Comparison of ENCODE assay signal across 5 fruit fly cellular contexts in genomic region chr3L:19079798-19080691, dm6.
TF ChIP-seq lines count a peak whose summit lies in the region.

No protein-coding gene starts in this region.

- TF ChIP-seq CTCF in whole organism, embryonic (GFP tag; optimal IDR thresholded peaks at IDR 0.05; lab: Kevin White, UChicago), result no peak

TF ChIP-seq in whole organism, adult, 20 proteins besides CTCF, POLR2A, EP300 and RAD21:
- TF ChIP-seq tj (GFP tag; optimal IDR thresholded peaks at IDR 0.05; lab: Kevin White, UChicago) (peak; percentile 75), CG11617 (GFP tag; optimal IDR thresholded peaks at IDR 0.05; lab: Kevin White, UChicago) (no peak), kay (GFP tag; lab: Kevin White, UChicago; ENCODE audit: borderline replicate concordance) (peak; percentile 28), pad (GFP tag; optimal IDR thresholded peaks at IDR 0.05; lab: Kevin White, UChicago) (peak; percentile 93)

TF ChIP-seq in whole organism, embryonic, 481 proteins besides CTCF, POLR2A, EP300 and RAD21 (continues in another document):
- TF ChIP-seq HLH3B (GFP tag; IDR thresholded peaks at IDR 0.05; lab: Robert Waterston, UW) (no peak), slbo (GFP tag; IDR thresholded peaks at IDR 0.05; lab: Robert Waterston, UW) (peak; percentile 23; the same call in 1 of the 2 replicates), sr (GFP tag; IDR thresholded peaks at IDR 0.05; lab: Robert Waterston, UW) (peak; percentile 52), E2f2 (GFP tag; IDR thresholded peaks at IDR 0.05; lab: Robert Waterston, UW) (0 out of 2 replicates have a peak, but pooled peaks have one; percentile 9), CG8944 (GFP tag; optimal IDR thresholded peaks at IDR 0.05; lab: Kevin White, UChicago) (peak; percentile 4), CG15269 (tag; optimal IDR thresholded peaks at IDR 0.05; lab: Kevin White, UChicago) (peak; percentile 38), sens (GFP tag; lab: Kevin White, UChicago) (peak; percentile 90), Oli (tag; optimal IDR thresholded peaks at IDR 0.05; lab: Kevin White, UChicago) (peak; percentile 59), Rx (GFP tag; IDR thresholded peaks at IDR 0.05; lab: Robert Waterston, UW) (no peak), CrebB (tag; optimal IDR thresholded peaks at IDR 0.05; lab: Kevin White, UChicago) (no peak), ttk (GFP tag; IDR thresholded peaks at IDR 0.05; lab: Robert Waterston, UW) (no peak), fu2 (GFP tag; optimal IDR thresholded peaks at IDR 0.05; lab: Kevin White, UChicago) (peak; percentile 7), CG2199 (GFP tag; IDR thresholded peaks at IDR 0.05; lab: Robert Waterston, UW) (peak; percentile 24; the same call in 1 of the 3 replicates), fd3F (GFP tag; optimal IDR thresholded peaks at IDR 0.05; lab: Kevin White, UChicago) (peak; percentile 12), phol (tag; optimal IDR thresholded peaks at IDR 0.05; lab: Kevin White, UChicago) (peak; percentile 56), vfl (GFP tag; optimal IDR thresholded peaks at IDR 0.05; lab: Kevin White, UChicago) (no peak), CG43689 (GFP tag; IDR thresholded peaks at IDR 0.05; lab: Robert Waterston, UW) (no peak), prd (optimal IDR thresholded peaks at IDR 0.05; lab: Kevin White, UChicago) (no peak), prd (GFP tag; IDR thresholded peaks at IDR 0.05; lab: Robert Waterston, UW) (peak; percentile 18; the same call in 1 of the 3 replicates), PHDP (tag; optimal IDR thresholded peaks at IDR 0.05; lab: Kevin White, UChicago) (peak; percentile 17), eyg (GFP tag; optimal IDR thresholded peaks at IDR 0.05; lab: Kevin White, UChicago) (peak; percentile 38), CG11723 (GFP tag; optimal IDR thresholded peaks at IDR 0.05; lab: Kevin White, UChicago) (no peak)

TF ChIP-seq in whole organism, prepupa, 60 proteins besides CTCF, POLR2A, EP300 and RAD21 (continues in another document):
- TF ChIP-seq CG3032 (tag; optimal IDR thresholded peaks at IDR 0.05; lab: Kevin White, UChicago) (peak; percentile 53), Ets21C (GFP tag; optimal IDR thresholded peaks at IDR 0.05; lab: Kevin White, UChicago) (peak; percentile 59), CG4318 (GFP tag; optimal IDR thresholded peaks at IDR 0.05; lab: Kevin White, UChicago) (peak; percentile 79), CG3919 (GFP tag; optimal IDR thresholded peaks at IDR 0.05; lab: Kevin White, UChicago) (peak; percentile 77), Eip78C (GFP tag; lab: Kevin White, UChicago) (peak; percentile 94), CG11902 (GFP tag; optimal IDR thresholded peaks at IDR 0.05; lab: Kevin White, UChicago) (peak; percentile 72), Eip75B (GFP tag; optimal IDR thresholded peaks at IDR 0.05; lab: Kevin White, UChicago) (peak; percentile 85), lz (GFP tag; optimal IDR thresholded peaks at IDR 0.05; lab: Kevin White, UChicago) (peak; percentile 84), CG8319 (GFP tag; optimal IDR thresholded peaks at IDR 0.05; lab: Kevin White, UChicago) (peak; percentile 56), topi (GFP tag; optimal IDR thresholded peaks at IDR 0.05; lab: Kevin White, UChicago) (peak; percentile 84), achi (GFP tag; optimal IDR thresholded peaks at IDR 0.05; lab: Kevin White, UChicago) (peak; percentile 74), esn (GFP tag; optimal IDR thresholded peaks at IDR 0.05; lab: Kevin White, UChicago) (peak; percentile 88), spab (GFP tag; optimal IDR thresholded peaks at IDR 0.05; lab: Kevin White, UChicago) (peak; percentile 65), fkh (GFP tag; optimal IDR thresholded peaks at IDR 0.05; lab: Kevin White, UChicago) (peak; percentile 67), Lpt (GFP tag; optimal IDR thresholded peaks at IDR 0.05; lab: Kevin White, UChicago) (peak; percentile 3), salr (GFP tag; optimal IDR thresholded peaks at IDR 0.05; lab: Kevin White, UChicago) (peak in 1 of 2 experiments; percentile 79), CG11294 (GFP tag; IDR thresholded peaks at IDR 0.05; lab: Robert Waterston, UW) (no peak), dac (GFP tag; optimal IDR thresholded peaks at IDR 0.05; lab: Kevin White, UChicago) (peak; percentile 52), Ets96B (tag; optimal IDR thresholded peaks at IDR 0.05; lab: Kevin White, UChicago) (peak; percentile 65), CG15336 (GFP tag; IDR thresholded peaks at IDR 0.05; lab: Robert Waterston, UW) (peak; percentile 55), CG6808 (GFP tag; optimal IDR thresholded peaks at IDR 0.05; lab: Kevin White, UChicago) (peak; percentile 72), Hr39 (GFP tag; optimal IDR thresholded peaks at IDR 0.05; lab: Kevin White, UChicago) (peak; percentile 78)

TF ChIP-seq in whole organism, pupa, 21 proteins besides CTCF, POLR2A, EP300 and RAD21:
- TF ChIP-seq CG34367 (tag; optimal IDR thresholded peaks at IDR 0.05; lab: Kevin White, UChicago) (peak; percentile 38), CG4496 (GFP tag; IDR thresholded peaks at IDR 0.05; lab: Robert Waterston, UW) (no peak; the same call in 1 of the 3 replicates), CG10348 (GFP tag; IDR thresholded peaks at IDR 0.05; lab: Robert Waterston, UW) (no peak), CG32121 (GFP tag; IDR thresholded peaks at IDR 0.05; lab: Robert Waterston, UW) (peak; percentile 47), Ets98B (GFP tag; IDR thresholded peaks at IDR 0.05; lab: Robert Waterston, UW) (no peak; the same call in 1 of the 2 replicates), gl (tag; optimal IDR thresholded peaks at IDR 0.05; lab: Kevin White, UChicago) (no peak), CG13204 (GFP tag; optimal IDR thresholded peaks at IDR 0.05; lab: Kevin White, UChicago) (no peak), D1 (tag; optimal IDR thresholded peaks at IDR 0.05; lab: Kevin White, UChicago) (peak; percentile 31), Pif1A (GFP tag; optimal IDR thresholded peaks at IDR 0.05; lab: Kevin White, UChicago) (peak; percentile 72), EcR (GFP tag; optimal IDR thresholded peaks at IDR 0.05; lab: Kevin White, UChicago) (no peak), CG12605 (GFP tag; IDR thresholded peaks at IDR 0.05; lab: Robert Waterston, UW) (no peak), Snoo (tag; optimal IDR thresholded peaks at IDR 0.05; lab: Kevin White, UChicago) (peak; percentile 73), rn (GFP tag; IDR thresholded peaks at IDR 0.05; lab: Robert Waterston, UW) (no peak), CG14655 (GFP tag; optimal IDR thresholded peaks at IDR 0.05; lab: Kevin White, UChicago) (peak; percentile 85), CG15710 (tag; optimal IDR thresholded peaks at IDR 0.05; lab: Kevin White, UChicago) (peak; percentile 61), CG9948 (tag; optimal IDR thresholded peaks at IDR 0.05; lab: Kevin White, UChicago) (peak; percentile 60), CG17806 (tag; optimal IDR thresholded peaks at IDR 0.05; lab: Kevin White, UChicago) (peak; percentile 21), CG8301 (tag; optimal IDR thresholded peaks at IDR 0.05; lab: Kevin White, UChicago) (peak; percentile 73), Pif1B (GFP tag; optimal IDR thresholded peaks at IDR 0.05; lab: Kevin White, UChicago) (peak; percentile 68), fd96Ca (GFP tag; IDR thresholded peaks at IDR 0.05; lab: Robert Waterston, UW) (peak; percentile 54; the same call in 1 of the 3 replicates), CG8159 (tag; optimal IDR thresholded peaks at IDR 0.05; lab: Kevin White, UChicago) (peak; percentile 80)

TF ChIP-seq in whole organism, wandering third instar larva, 38 proteins besides CTCF, POLR2A, EP300 and RAD21:
- peak; percentile 58 for TF ChIP-seq HLH106 (tag; optimal IDR thresholded peaks at IDR 0.05; lab: Kevin White, UChicago)
- TF ChIP-seq ey (GFP tag; optimal IDR thresholded peaks at IDR 0.05; lab: Kevin White, UChicago), result peak; percentile 73
- TF ChIP-seq fru (GFP tag; optimal IDR thresholded peaks at IDR 0.05; lab: Kevin White, UChicago), result peak; percentile 77
- peak in 1 of 2 experiments; percentile 74 for TF ChIP-seq foxo (GFP tag; optimal IDR thresholded peaks at IDR 0.05; lab: Kevin White, UChicago)
- TF ChIP-seq woc (GFP tag; optimal IDR thresholded peaks at IDR 0.05; lab: Kevin White, UChicago), result peak; percentile 66
- peak; percentile 73 for TF ChIP-seq psq (GFP tag; optimal IDR thresholded peaks at IDR 0.05; lab: Kevin White, UChicago)
- TF ChIP-seq rgr (GFP tag; optimal IDR thresholded peaks at IDR 0.05; lab: Kevin White, UChicago), result peak; percentile 35
- no peak for TF ChIP-seq Myc (optimal IDR thresholded peaks at IDR 0.05; lab: Kevin White, UChicago)
- no peak for TF ChIP-seq brk (GFP tag; optimal IDR thresholded peaks at IDR 0.05; lab: Kevin White, UChicago)
- TF ChIP-seq dmrt93B (GFP tag; optimal IDR thresholded peaks at IDR 0.05; lab: Kevin White, UChicago), result peak; percentile 60
- TF ChIP-seq N (GFP tag; optimal IDR thresholded peaks at IDR 0.05; lab: Kevin White, UChicago), result no peak
- TF ChIP-seq tai (GFP tag; optimal IDR thresholded peaks at IDR 0.05; lab: Kevin White, UChicago), result peak; percentile 41
- TF ChIP-seq sage (GFP tag; optimal IDR thresholded peaks at IDR 0.05; lab: Kevin White, UChicago), result no peak
- TF ChIP-seq h (GFP tag; optimal IDR thresholded peaks at IDR 0.05; lab: Kevin White, UChicago), result peak; percentile 48
- TF ChIP-seq Jra (GFP tag; optimal IDR thresholded peaks at IDR 0.05; lab: Kevin White, UChicago), result peak; percentile 16
- TF ChIP-seq CG32264 (GFP tag; optimal IDR thresholded peaks at IDR 0.05; lab: Kevin White, UChicago), result peak; percentile 2
- TF ChIP-seq OdsH (GFP tag; optimal IDR thresholded peaks at IDR 0.05; lab: Kevin White, UChicago), result peak; percentile 44
- peak; percentile 61 for TF ChIP-seq br (GFP tag; optimal IDR thresholded peaks at IDR 0.05; lab: Kevin White, UChicago)
- peak; percentile 19 for TF ChIP-seq CG9705 (GFP tag; optimal IDR thresholded peaks at IDR 0.05; lab: Kevin White, UChicago)
- TF ChIP-seq Sp1 (GFP tag; optimal IDR thresholded peaks at IDR 0.05; lab: Kevin White, UChicago), result peak; percentile 69
TF ChIP-seq in whole organism, wandering third instar larva: peak in this region for 16.
